Fruit fly (Drosophila melanogaster): ENCODE measurements around the gene CG14795.

CG14795 gene

DNA sequence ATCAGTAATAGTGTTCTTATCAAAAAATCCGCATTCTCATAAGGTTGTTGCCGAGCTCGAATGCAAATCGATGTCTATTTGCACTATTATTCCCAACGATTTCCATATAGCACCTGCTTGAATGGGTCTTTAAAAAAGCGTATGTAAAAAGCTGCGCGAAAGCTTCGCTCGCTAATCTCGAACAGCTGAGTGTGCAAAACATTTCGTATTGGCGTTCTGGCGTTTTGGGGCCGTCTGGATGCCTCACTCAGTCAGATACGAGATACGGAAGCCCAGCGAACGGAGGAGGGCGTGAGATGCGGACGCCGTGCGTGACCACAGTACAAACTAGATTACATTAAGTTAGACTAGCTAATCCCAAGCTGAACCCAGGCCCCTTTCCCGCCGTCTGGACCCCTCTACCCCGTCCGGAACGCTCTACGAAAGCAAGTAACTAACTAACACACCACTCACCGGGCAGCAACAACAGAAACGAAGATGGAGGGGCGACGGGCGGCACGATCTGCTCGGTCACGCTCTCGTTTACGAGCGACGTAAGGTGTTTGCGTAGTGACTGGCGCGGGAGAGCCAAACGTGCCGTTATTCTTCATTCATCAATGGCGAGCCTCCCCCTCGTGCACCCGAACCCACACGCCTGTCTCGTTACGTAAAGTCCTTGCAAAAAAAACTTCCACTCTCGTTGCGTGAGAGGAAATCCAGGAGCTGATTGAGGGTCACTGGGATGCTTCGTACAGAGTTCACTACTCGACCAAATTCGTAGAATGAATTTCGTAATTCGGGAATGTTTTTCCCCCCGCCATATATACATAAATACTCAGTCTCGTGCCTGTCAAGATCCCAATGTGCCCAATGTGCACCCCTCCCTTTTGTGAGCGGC is 45.9 kb downstream of the CG14795 start:
- TF ChIP-seq h (GFP tag; optimal IDR thresholded peaks at IDR 0.05) (peak; percentile 4), jim (GFP tag; optimal IDR thresholded peaks at IDR 0.05) (no peak), Rel (GFP tag; optimal IDR thresholded peaks at IDR 0.05) (no peak), Rel (tag; optimal IDR thresholded peaks at IDR 0.05) (peak; percentile 51)

DNA sequence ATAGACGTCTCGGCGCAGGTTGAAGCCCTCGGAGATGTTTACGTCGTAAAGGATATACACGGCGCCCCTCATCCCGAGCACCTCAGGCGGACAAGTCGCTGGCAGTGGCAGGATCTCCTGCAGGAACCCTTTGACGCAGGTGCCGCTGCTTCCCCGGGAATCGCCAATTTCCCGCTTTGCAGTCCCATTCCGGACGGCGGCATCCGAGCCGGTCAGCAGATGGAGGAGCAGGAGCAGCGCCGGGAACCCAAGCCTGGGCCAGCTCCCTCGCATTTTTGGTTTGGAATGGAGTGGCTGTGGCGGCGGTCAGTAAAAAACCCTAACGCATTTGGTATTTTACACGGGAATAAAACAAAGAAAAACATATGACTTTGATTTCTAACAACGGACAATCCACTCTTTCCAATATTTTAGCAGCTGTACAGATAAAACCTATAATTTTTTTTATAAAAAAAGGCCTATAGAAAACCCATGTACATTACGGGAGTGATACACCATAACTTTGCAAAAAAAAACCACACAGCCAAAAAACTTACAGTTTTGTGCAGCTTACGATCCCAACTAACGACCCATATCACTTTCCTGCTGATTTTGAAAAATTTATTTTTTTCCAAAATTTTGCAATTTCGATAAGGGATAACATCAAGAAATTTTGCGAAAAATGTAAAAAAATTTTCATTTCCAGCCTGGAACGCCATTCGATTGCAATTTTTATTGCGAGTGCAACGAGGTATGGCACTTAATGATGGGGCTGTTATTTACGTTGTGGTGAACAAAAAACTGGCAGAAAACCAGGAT is 46.7 kb downstream of the CG14795 start, which contains the start of the genes O-fut2 and CG14777:
Gene O-fut2 (minus strand): TSS at position 290 of the 798 bp plus-strand sequence.
Gene CG14777 (plus strand): TSS at position 428 of the 798 bp plus-strand sequence.
- TF ChIP-seq Myc (optimal IDR thresholded peaks at IDR 0.05) (no peak), woc (GFP tag; optimal IDR thresholded peaks at IDR 0.05) (no peak), ey (GFP tag; optimal IDR thresholded peaks at IDR 0.05) (peak; percentile 66), jim (GFP tag; optimal IDR thresholded peaks at IDR 0.05) (no peak), tai (GFP tag; optimal IDR thresholded peaks at IDR 0.05) (no peak), Mio (GFP tag; optimal IDR thresholded peaks at IDR 0.05) (no peak), pan (optimal IDR thresholded peaks at IDR 0.05) (no peak), Dfd (GFP tag; optimal IDR thresholded peaks at IDR 0.05) (no peak), dsf (GFP tag; optimal IDR thresholded peaks at IDR 0.05; ENCODE audit: borderline replicate concordance) (no peak), rgr (GFP tag; optimal IDR thresholded peaks at IDR 0.05) (peak; percentile 47), h (GFP tag; optimal IDR thresholded peaks at IDR 0.05) (peak; percentile 30), Sp1 (GFP tag; optimal IDR thresholded peaks at IDR 0.05) (no peak), Vsx2 (GFP tag; optimal IDR thresholded peaks at IDR 0.05; ENCODE audit: partially characterized antibody) (no peak), fru (GFP tag; optimal IDR thresholded peaks at IDR 0.05) (peak; percentile 37), CrebA (GFP tag; optimal IDR thresholded peaks at IDR 0.05; ENCODE audit: borderline replicate concordance) (no peak), OdsH (GFP tag; optimal IDR thresholded peaks at IDR 0.05) (peak; percentile 35), psq (GFP tag; optimal IDR thresholded peaks at IDR 0.05) (peak; percentile 44), Jra (GFP tag; optimal IDR thresholded peaks at IDR 0.05) (no peak), foxo (GFP tag; optimal IDR thresholded peaks at IDR 0.05) (no peak), HLH106 (tag; optimal IDR thresholded peaks at IDR 0.05) (peak; percentile 4), CG32264 (GFP tag; optimal IDR thresholded peaks at IDR 0.05) (no peak), GATAd (GFP tag; optimal IDR thresholded peaks at IDR 0.05) (no peak), lola (GFP tag; optimal IDR thresholded peaks at IDR 0.05) (no peak), Hr83 (GFP tag; optimal IDR thresholded peaks at IDR 0.05; ENCODE audit: poor library complexity, severe bottlenecking) (no peak), usp (GFP tag; optimal IDR thresholded peaks at IDR 0.05) (no peak)

DNA sequence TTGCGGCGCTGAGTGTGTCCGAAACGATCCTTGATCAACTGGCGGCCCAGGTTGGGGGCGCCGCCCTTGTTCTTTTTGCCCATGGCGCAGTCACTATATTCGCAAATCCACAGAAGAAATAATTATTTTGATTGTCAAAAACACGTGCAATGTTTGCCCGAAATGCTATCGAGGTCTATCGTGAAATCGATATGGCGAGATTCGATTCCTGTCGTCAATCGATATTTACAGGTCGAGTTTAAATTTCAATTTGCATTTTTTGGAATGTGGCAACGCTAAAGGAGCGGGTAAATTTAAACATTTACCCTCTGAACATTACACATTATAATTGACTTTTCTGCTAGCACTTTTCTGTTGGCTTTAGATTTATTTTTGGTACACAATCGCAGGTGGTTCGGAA is 48.6 kb downstream of the CG14795 start, which contains the start of gene Ns3:
Gene Ns3 (minus strand): TSS at position 188 of the 400 bp plus-strand sequence.
- no peak for TF ChIP-seq psq (GFP tag; optimal IDR thresholded peaks at IDR 0.05)
- TF ChIP-seq Jra (GFP tag; optimal IDR thresholded peaks at IDR 0.05) = no peak
- no peak for TF ChIP-seq usp (GFP tag; optimal IDR thresholded peaks at IDR 0.05)
- no peak for TF ChIP-seq tai (GFP tag; optimal IDR thresholded peaks at IDR 0.05)
- no peak for TF ChIP-seq Hr78 (GFP tag; optimal IDR thresholded peaks at IDR 0.05)

Measured in whole organism, wandering third instar larva.